Worm (Caenorhabditis elegans): ENCODE measurements around the gene ZC239.17.

- no peak for TF ChIP-seq ama-1 (optimal IDR thresholded peaks at IDR 0.05)
- no peak for TF ChIP-seq lin-13 (GFP tag; optimal IDR thresholded peaks at IDR 0.05)
- TF ChIP-seq nhr-11 (tag; optimal IDR thresholded peaks at IDR 0.05), result no peak
- no peak for TF ChIP-seq snpc-4 (tag; optimal IDR thresholded peaks at IDR 0.05)
- TF ChIP-seq unc-62 (GFP tag; optimal IDR thresholded peaks at IDR 0.05), result no peak
- no peak for TF ChIP-seq sma-3 (GFP tag; optimal IDR thresholded peaks at IDR 0.05)
- TF ChIP-seq unc-39 (tag; optimal IDR thresholded peaks at IDR 0.05), result no peak
- TF ChIP-seq nhr-12 (tag; optimal IDR thresholded peaks at IDR 0.05), result no peak
These were observed 5.0 kb downstream of the ZC239.17 start, which contains the start of gene ZC239.22 for ce11 chrII:3220723-3221122.

All from whole organism, L2 larva.